Fruit fly (Drosophila melanogaster) whole organism, embryonic: ENCODE data around the gene CG43679.

Source experiments
- CG10565 ChIP-seq: fragments of 200-800 bp; sonication (Bioruptor generic); optimal IDR thresholded peaks from 3 replicates; lab custom pipeline; 2016; ENCODE audit warnings: missing biosample characterization, mild to moderate bottlenecking, missing genetic modification characterization
- CG11504 ChIP-seq: fragments of 200-800 bp; sonication (Bioruptor generic); optimal IDR thresholded peaks from 3 replicates; lab custom pipeline; 2019; ENCODE audit warnings: missing biosample characterization, mild to moderate bottlenecking, missing genetic modification characterization, moderate library complexity
- CG11696 ChIP-seq: fragments of 200-800 bp; sonication (Bioruptor generic); IDR thresholded peaks from 2 replicates; pipeline ENCODE4 v1.3.6; 2022; ENCODE audit warnings: missing biosample characterization, missing genetic modification characterization
- CG12942 ChIP-seq: fragments of 200-800 bp; sonication (Bioruptor generic); optimal IDR thresholded peaks from 3 replicates; lab custom pipeline; 2016; ENCODE audit warnings: missing biosample characterization, missing genetic modification characterization
- CG13296 ChIP-seq: fragments of 200-800 bp; sonication (Bioruptor generic); optimal IDR thresholded peaks from 3 replicates; lab custom pipeline; 2018; ENCODE audit warnings: missing biosample characterization, mild to moderate bottlenecking, missing genetic modification characterization
- CG13624 ChIP-seq: fragments of 200-800 bp; sonication (Bioruptor generic); optimal IDR thresholded peaks from 2 replicates; lab custom pipeline; 2016; ENCODE audit warnings: missing biosample characterization, missing genetic modification characterization
- CG15514 ChIP-seq: fragments of 200-800 bp; sonication (Bioruptor generic); optimal IDR thresholded peaks from 3 replicates; lab custom pipeline; 2017; ENCODE audit warnings: missing biosample characterization, missing genetic modification characterization, mild to moderate bottlenecking, moderate library complexity, missing genetic modification reagents
- CG16863 ChIP-seq: fragments of 200-800 bp; sonication (Bioruptor generic); optimal IDR thresholded peaks from 3 replicates; lab custom pipeline; 2016; ENCODE audit warnings: missing biosample characterization, missing genetic modification characterization
- CG2199 ChIP-seq: fragments of 200-800 bp; sonication (Bioruptor generic); IDR thresholded peaks from 3 replicates; pipeline ENCODE4 v1.3.6; 2022; ENCODE audit warnings: missing biosample characterization, missing genetic modification characterization
- CG2712 ChIP-seq: fragments of 200-800 bp; optimal IDR thresholded peaks from 3 replicates; lab custom pipeline; 2019; ENCODE audit warnings: missing biosample characterization, mild to moderate bottlenecking, missing genetic modification characterization, moderate library complexity
- CG3281 ChIP-seq: fragments of 200-800 bp; sonication (Bioruptor generic); optimal IDR thresholded peaks from 3 replicates; lab custom pipeline; 2017; ENCODE audit warnings: missing biosample characterization, mild to moderate bottlenecking, missing genetic modification characterization
- CG6689 ChIP-seq: fragments of 200-800 bp; sonication (Bioruptor generic); IDR thresholded peaks from 2 replicates; pipeline ENCODE4 v1.3.6; 2022; ENCODE audit warnings: missing biosample characterization, missing genetic modification characterization
- CG7372 ChIP-seq: fragments of 200-800 bp; sonication (Bioruptor generic); IDR thresholded peaks from 2 replicates; pipeline ENCODE4 v1.3.6; 2022; ENCODE audit warnings: missing biosample characterization, missing genetic modification characterization
- CG7786 ChIP-seq: fragments of 200-800 bp; sonication (Bioruptor generic); optimal IDR thresholded peaks from 2 replicates; lab custom pipeline; 2016; ENCODE audit warnings: missing biosample characterization, missing genetic modification characterization
- CG7987 ChIP-seq: fragments of 200-800 bp; sonication (Bioruptor generic); optimal IDR thresholded peaks from 2 replicates; lab custom pipeline; 2018; ENCODE audit warnings: missing biosample characterization, mild to moderate bottlenecking, missing genetic modification characterization, moderate library complexity
- CG8765 ChIP-seq: fragments of 200-800 bp; sonication (Bioruptor generic); IDR thresholded peaks from 2 replicates; pipeline ENCODE4 v1.3.6; 2022; ENCODE audit warnings: missing biosample characterization, missing genetic modification characterization
- D ChIP-seq, 2 experiments: fragments of 200-800 bp in 1 of 2; fragments of >200 bp in 1 of 2; sonication (Bioruptor generic) in 1 of 2; optimal IDR thresholded peaks; 2 replicates in 1 of 2; 3 replicates in 1 of 2; lab custom pipeline; 2017; ENCODE audit warnings: mild to moderate bottlenecking in 1 of 2, missing biosample characterization in 1 of 2, missing genetic modification characterization in 1 of 2, missing genetic modification reagents in 1 of 2
- Dip2 ChIP-seq: fragments of 200-800 bp; sonication (Bioruptor generic); IDR thresholded peaks from 2 replicates; pipeline ENCODE4 v1.3.6; 2022; ENCODE audit warnings: missing biosample characterization, missing genetic modification characterization
- Drgx ChIP-seq: fragments of 200-800 bp; sonication (Bioruptor generic); IDR thresholded peaks from 2 replicates; pipeline ENCODE4 v1.3.6; 2022; ENCODE audit warnings: missing biosample characterization, missing genetic modification characterization
- Fer2 ChIP-seq: fragments of 200-800 bp; sonication (Bioruptor generic); optimal IDR thresholded peaks from 2 replicates; lab custom pipeline; 2018; ENCODE audit warnings: missing biosample characterization, mild to moderate bottlenecking, missing genetic modification characterization, moderate library complexity
- GATAe ChIP-seq: fragments of 200-800 bp; sonication (Bioruptor generic); conservative IDR thresholded peaks from 2 replicates; pipeline ENCODE4 v1.3.6; 2022; ENCODE audit warnings: missing biosample characterization, missing genetic modification characterization
- Hr39 ChIP-seq: fragments of >200 bp; optimal IDR thresholded peaks from 2 replicates; lab custom pipeline; 2017
- Lhr ChIP-seq: fragments of 200-800 bp; sonication (Bioruptor generic); optimal IDR thresholded peaks from 3 replicates; lab custom pipeline; 2017; ENCODE audit warnings: mild to moderate bottlenecking, missing biosample characterization, missing genetic modification reagents, missing genetic modification characterization
- NFAT ChIP-seq: fragments of 200-800 bp; sonication (Bioruptor generic); IDR thresholded peaks from 2 replicates; pipeline ENCODE4 v1.3.6; 2022; ENCODE audit warnings: missing biosample characterization, missing genetic modification characterization
- Neu2 ChIP-seq: fragments of 200-800 bp; sonication (Bioruptor generic); optimal IDR thresholded peaks from 3 replicates; lab custom pipeline; 2016; ENCODE audit warnings: missing biosample characterization, missing genetic modification characterization, borderline replicate concordance
- Oaz ChIP-seq: fragments of 200-800 bp; sonication (Bioruptor generic); IDR thresholded peaks from 2 replicates; pipeline ENCODE4 v1.3.6; 2022; ENCODE audit warnings: missing biosample characterization, missing genetic modification characterization
- Ptx1 ChIP-seq: fragments of 200-800 bp; sonication (Bioruptor generic); IDR thresholded peaks from 2 replicates; pipeline ENCODE4 v1.3.6; 2022; ENCODE audit warnings: missing biosample characterization, missing genetic modification characterization
- Ravus ChIP-seq: fragments of 200-800 bp; sonication (Bioruptor generic); IDR thresholded peaks from 2 replicates; pipeline ENCODE4 v1.3.6; 2022; ENCODE audit warnings: missing biosample characterization, missing genetic modification characterization
- Six4 ChIP-seq: fragments of 200-800 bp; sonication (Bioruptor generic); optimal IDR thresholded peaks from 2 replicates; lab custom pipeline; 2016; ENCODE audit warnings: missing biosample characterization, missing genetic modification characterization
- abd-A ChIP-seq: fragments of 200-800 bp; sonication (Bioruptor generic); optimal IDR thresholded peaks from 3 replicates; lab custom pipeline; 2019; ENCODE audit warnings: missing biosample characterization, mild to moderate bottlenecking, missing genetic modification characterization, moderate library complexity
- ase ChIP-seq: fragments of 200-800 bp; sonication (Bioruptor generic); IDR thresholded peaks from 3 replicates; pipeline ENCODE4 v1.3.6; 2022; ENCODE audit warnings: missing biosample characterization, missing genetic modification characterization
- cad ChIP-seq: fragments of >200 bp; optimal IDR thresholded peaks from 2 replicates; lab custom pipeline; 2017; ENCODE audit warnings: missing biosample characterization, missing genetic modification characterization
- cg ChIP-seq: fragments of 200-800 bp; sonication (Bioruptor generic); optimal IDR thresholded peaks from 3 replicates; lab custom pipeline; 2019; ENCODE audit warnings: missing biosample characterization, mild to moderate bottlenecking, missing genetic modification characterization, moderate library complexity
- dan ChIP-seq: fragments of 200-800 bp; sonication (Bioruptor generic); IDR thresholded peaks from 2 replicates; pipeline ENCODE4 v1.3.6; 2022; ENCODE audit warnings: missing biosample characterization, missing genetic modification characterization
- dpn ChIP-seq, 2 experiments: fragments of 200-800 bp; sonication (Bioruptor generic); optimal IDR thresholded peaks; 3 replicates each; lab custom pipeline; 2016; ENCODE audit warnings: missing biosample characterization in 2 of 2, missing genetic modification characterization in 2 of 2
- eyg ChIP-seq: fragments of 200-800 bp; sonication (Bioruptor generic); optimal IDR thresholded peaks from 3 replicates; lab custom pipeline; 2016; ENCODE audit warnings: missing biosample characterization, missing genetic modification characterization
- fd64A ChIP-seq: fragments of 200-800 bp; sonication (Bioruptor generic); optimal IDR thresholded peaks from 3 replicates; lab custom pipeline; 2018; ENCODE audit warnings: missing biosample characterization, mild to moderate bottlenecking, missing genetic modification characterization
- gsb-n ChIP-seq: fragments of 200-800 bp; sonication (Bioruptor generic); optimal IDR thresholded peaks from 3 replicates; lab custom pipeline; 2018; ENCODE audit warnings: missing biosample characterization, mild to moderate bottlenecking, missing genetic modification characterization
- kah ChIP-seq: fragments of 200-800 bp; sonication (Bioruptor generic); optimal IDR thresholded peaks from 2 replicates; lab custom pipeline; 2018; ENCODE audit warnings: missing biosample characterization, mild to moderate bottlenecking, missing genetic modification characterization
- kni ChIP-seq: fragments of 200-800 bp; sonication (Bioruptor generic); optimal IDR thresholded peaks from 3 replicates; lab custom pipeline; 2017; ENCODE audit warnings: mild to moderate bottlenecking, missing biosample characterization, missing genetic modification reagents, missing genetic modification characterization
- knrl ChIP-seq: fragments of 200-800 bp; sonication (Bioruptor generic); IDR thresholded peaks from 3 replicates; pipeline ENCODE4 v1.3.6; 2022; ENCODE audit warnings: missing biosample characterization, missing genetic modification characterization; ENCODE audit not compliant: partially characterized antibody
- pros ChIP-seq: fragments of 200-800 bp; sonication (Bioruptor generic); optimal IDR thresholded peaks from 3 replicates; lab custom pipeline; 2019; ENCODE audit warnings: missing biosample characterization, mild to moderate bottlenecking, missing genetic modification characterization, moderate library complexity
- ro ChIP-seq: fragments of 200-800 bp; sonication (Bioruptor generic); IDR thresholded peaks from 2 replicates; pipeline ENCODE4 v1.3.6; 2022; ENCODE audit warnings: missing biosample characterization, missing genetic modification characterization
- row ChIP-seq: fragments of 200-800 bp; sonication (Bioruptor generic); IDR thresholded peaks from 3 replicates; pipeline ENCODE4 v1.3.6; 2022; ENCODE audit warnings: missing biosample characterization, missing genetic modification characterization
- salm ChIP-seq: fragments of 200-800 bp; sonication (Bioruptor generic); optimal IDR thresholded peaks from 2 replicates; lab custom pipeline; 2018; ENCODE audit warnings: missing biosample characterization, mild to moderate bottlenecking, missing genetic modification characterization
- sr ChIP-seq: fragments of 200-800 bp; sonication (Bioruptor generic); IDR thresholded peaks from 3 replicates; pipeline ENCODE4 v1.3.6; 2022; ENCODE audit warnings: missing biosample characterization, missing genetic modification characterization
- toy ChIP-seq: fragments of 200-800 bp; sonication (Bioruptor generic); IDR thresholded peaks from 2 replicates; pipeline ENCODE4 v1.3.6; 2022; ENCODE audit warnings: missing biosample characterization, missing genetic modification characterization
- trh ChIP-seq: fragments of 200-800 bp; sonication (Bioruptor generic); optimal IDR thresholded peaks from 2 replicates; lab custom pipeline; 2016; ENCODE audit warnings: missing biosample characterization, missing genetic modification characterization
- ttk ChIP-seq: fragments of 200-800 bp; sonication (Bioruptor generic); IDR thresholded peaks from 2 replicates; pipeline ENCODE4 v2.1.2; 2022; ENCODE audit warnings: missing biosample characterization, missing genetic modification characterization
- tup ChIP-seq: fragments of 200-800 bp; sonication (Bioruptor generic); optimal IDR thresholded peaks from 2 replicates; lab custom pipeline; 2016; ENCODE audit warnings: missing biosample characterization, mild to moderate bottlenecking, missing genetic modification characterization, moderate library complexity
- vfl ChIP-seq: fragments of 200-800 bp; sonication (Bioruptor generic); optimal IDR thresholded peaks from 2 replicates; lab custom pipeline; 2016; ENCODE audit warnings: missing biosample characterization, missing genetic modification characterization

Gene CG43679

dm6 chr3L:15093929-15094588, 42.8 kb upstream of the CG43679 start (continued):
- peak; percentile 9 for TF ChIP-seq CG13624
- no peak for TF ChIP-seq Hr39 (lab: Kevin White, UChicago)
- TF ChIP-seq vfl (GFP tag; lab: Kevin White, UChicago), result no peak
- TF ChIP-seq CG2712 (tag; lab: Kevin White, UChicago), result peak; percentile 19
- no peak for TF ChIP-seq CG12942
- no peak for TF ChIP-seq CG10565 (GFP tag; lab: Kevin White, UChicago)
- no peak for TF ChIP-seq CG7372 (GFP tag; lab: Robert Waterston, UW)
- TF ChIP-seq pros (GFP tag; lab: Kevin White, UChicago), result no peak
- TF ChIP-seq ttk (GFP tag; lab: Robert Waterston, UW), result no peak
- TF ChIP-seq row (GFP tag; lab: Robert Waterston, UW), result peak; percentile 45; the same call in 1 of the 3 replicates
- no peak for TF ChIP-seq CG16863 (GFP tag; lab: Kevin White, UChicago)
- peak; percentile 13 for TF ChIP-seq cad
- TF ChIP-seq salm (tag; lab: Kevin White, UChicago), result no peak
- no peak for TF ChIP-seq Lhr (GFP tag; lab: Kevin White, UChicago)
- TF ChIP-seq CG13296 (GFP tag; lab: Kevin White, UChicago), result peak; percentile 10
- TF ChIP-seq D (optimal IDR thresholded peaks at IDR 0.05; lab: Kevin White, UChicago), result no peak
- TF ChIP-seq D (GFP tag; optimal IDR thresholded peaks at IDR 0.05; lab: Kevin White, UChicago), result no peak
- no peak for TF ChIP-seq knrl (GFP tag; lab: Robert Waterston, UW)
- peak; percentile 48 for TF ChIP-seq Drgx (GFP tag; lab: Robert Waterston, UW)
- TF ChIP-seq abd-A (tag; lab: Kevin White, UChicago), result no peak
- peak; percentile 23 for TF ChIP-seq CG11504
- TF ChIP-seq fd64A, result no peak
- TF ChIP-seq NFAT (GFP tag; lab: Robert Waterston, UW), result no peak
- no peak for TF ChIP-seq GATAe (GFP tag; lab: Robert Waterston, UW)
- TF ChIP-seq Oaz, result no peak
- TF ChIP-seq sr (GFP tag; lab: Robert Waterston, UW), result no peak
- no peak for TF ChIP-seq dan (GFP tag; lab: Robert Waterston, UW)
- TF ChIP-seq Six4 (GFP tag; lab: Kevin White, UChicago), result no peak
- no peak for TF ChIP-seq kah (GFP tag; lab: Kevin White, UChicago)
- TF ChIP-seq gsb-n (tag; lab: Kevin White, UChicago), result no peak
- no peak for TF ChIP-seq trh
- TF ChIP-seq cg (GFP tag; lab: Kevin White, UChicago), result peak; percentile 68
- 0 out of 3 replicates have a peak, but pooled peaks have one; percentile 63 for TF ChIP-seq CG2199 (GFP tag; lab: Robert Waterston, UW)
- no peak for TF ChIP-seq kni
- no peak for TF ChIP-seq CG7786 (GFP tag; lab: Kevin White, UChicago)
- TF ChIP-seq eyg (GFP tag; lab: Kevin White, UChicago), result no peak
- no peak for TF ChIP-seq tup (GFP tag; lab: Kevin White, UChicago)
- no peak for TF ChIP-seq CG6689
- peak; percentile 81 for TF ChIP-seq CG11696 (GFP tag; lab: Robert Waterston, UW)
- no peak for TF ChIP-seq Neu2 (GFP tag; lab: Kevin White, UChicago)
- peak; percentile 2 for TF ChIP-seq CG3281 (GFP tag; lab: Kevin White, UChicago)
- no peak for TF ChIP-seq ase (GFP tag; lab: Robert Waterston, UW)
- no peak for TF ChIP-seq Dip2 (GFP tag; lab: Robert Waterston, UW)
- no peak for TF ChIP-seq Ravus
- TF ChIP-seq Fer2 (tag; lab: Kevin White, UChicago), result no peak
- TF ChIP-seq ro (GFP tag; lab: Robert Waterston, UW), result no peak
- TF ChIP-seq dpn (GFP tag; optimal IDR thresholded peaks at IDR 0.05; lab: Kevin White, UChicago), result peak in 1 of 2 experiments; percentile 5
- no peak for TF ChIP-seq CG7987 (GFP tag; lab: Kevin White, UChicago)
- TF ChIP-seq Ptx1, result no peak
- TF ChIP-seq CG8765 (GFP tag; lab: Robert Waterston, UW), result no peak
- no peak for TF ChIP-seq toy (GFP tag; lab: Robert Waterston, UW)
- TF ChIP-seq CG15514, result no peak
